Fruit fly (Drosophila melanogaster): ENCODE data around the gene CG4073.

The CG4073 gene

dm6 chr3R:10684284-10684683 lies 30.3 kb upstream of the CG4073 start (continued):
- peak; percentile 7 for TF ChIP-seq trem (tag; optimal IDR thresholded peaks at IDR 0.05)
- TF ChIP-seq nau (GFP tag; optimal IDR thresholded peaks at IDR 0.05): peak; percentile 68
- no peak for TF ChIP-seq chm (GFP tag; IDR thresholded peaks at IDR 0.05)
- TF ChIP-seq CG3726 (GFP tag; IDR thresholded peaks at IDR 0.05): peak; percentile 68; the same call in 1 of the 3 replicates
- TF ChIP-seq NFAT (GFP tag; IDR thresholded peaks at IDR 0.05): 0 out of 2 replicates have a peak, but pooled peaks have one; percentile 18
- TF ChIP-seq Sry-δ (GFP tag; optimal IDR thresholded peaks at IDR 0.05): peak; percentile 21
- TF ChIP-seq CG10462 (GFP tag; optimal IDR thresholded peaks at IDR 0.05): peak; percentile 27
- peak; percentile 35 for TF ChIP-seq scrt (GFP tag; optimal IDR thresholded peaks at IDR 0.05)
- peak; percentile 72 for TF ChIP-seq CG6689 (GFP tag; IDR thresholded peaks at IDR 0.05)
- peak; percentile 17 for TF ChIP-seq CG4707 (GFP tag; optimal IDR thresholded peaks at IDR 0.05)
- peak; percentile 93 for TF ChIP-seq dmrt99B (tag; optimal IDR thresholded peaks at IDR 0.05)
- TF ChIP-seq sens-2 (GFP tag; IDR thresholded peaks at IDR 0.05): peak; percentile 71
- no peak for TF ChIP-seq Dref (GFP tag; IDR thresholded peaks at IDR 0.05)
- TF ChIP-seq Eip74EF (GFP tag; optimal IDR thresholded peaks at IDR 0.05): peak in 1 of 2 experiments; percentile 58
- TF ChIP-seq CG30431 (GFP tag; optimal IDR thresholded peaks at IDR 0.05): no peak
- peak; percentile 81 for TF ChIP-seq Asciz (GFP tag; optimal IDR thresholded peaks at IDR 0.05)
- no peak for TF ChIP-seq lov (optimal IDR thresholded peaks at IDR 0.05)
- 0 out of 3 replicates have a peak, but pooled peaks have one; percentile 40 for TF ChIP-seq lov (GFP tag; IDR thresholded peaks at IDR 0.05)
- TF ChIP-seq Atf6 (GFP tag; IDR thresholded peaks at IDR 0.05): peak; percentile 51; the same call in 1 of the 2 replicates
- TF ChIP-seq CkIIα-i1 (GFP tag; IDR thresholded peaks at IDR 0.05): 0 out of 2 replicates have a peak, but pooled peaks have one; percentile 27
- peak; percentile 67 for TF ChIP-seq CG10147 (GFP tag; optimal IDR thresholded peaks at IDR 0.05)
- peak; percentile 58; the same call in 2 of the 3 replicates for TF ChIP-seq CG14050 (GFP tag; IDR thresholded peaks at IDR 0.05)
- TF ChIP-seq PHDP (tag; optimal IDR thresholded peaks at IDR 0.05): peak; percentile 42
- TF ChIP-seq E2f2 (GFP tag; IDR thresholded peaks at IDR 0.05): peak; percentile 48
- TF ChIP-seq CG9609 (GFP tag; optimal IDR thresholded peaks at IDR 0.05): peak; percentile 33
- no peak for TF ChIP-seq corto (GFP tag; optimal IDR thresholded peaks at IDR 0.05)
- peak; percentile 3 for TF ChIP-seq odd (GFP tag; optimal IDR thresholded peaks at IDR 0.05)
- peak; percentile 63 for TF ChIP-seq az2 (GFP tag; optimal IDR thresholded peaks at IDR 0.05)
- TF ChIP-seq CG17802 (tag; optimal IDR thresholded peaks at IDR 0.05): peak; percentile 41
- TF ChIP-seq CG9932 (GFP tag; IDR thresholded peaks at IDR 0.05): peak; percentile 40; the same call in 1 of the 2 replicates
- no peak for TF ChIP-seq Dip2 (GFP tag; IDR thresholded peaks at IDR 0.05)
- peak; percentile 57 for TF ChIP-seq grau (tag; optimal IDR thresholded peaks at IDR 0.05)
- TF ChIP-seq Max (GFP tag; optimal IDR thresholded peaks at IDR 0.05): no peak
- peak; percentile 10 for TF ChIP-seq fd3F (GFP tag; optimal IDR thresholded peaks at IDR 0.05)
- peak; percentile 44 for TF ChIP-seq CG6683 (GFP tag; optimal IDR thresholded peaks at IDR 0.05)
- TF ChIP-seq CG9437 (GFP tag; optimal IDR thresholded peaks at IDR 0.05): peak; percentile 30
- TF ChIP-seq sens (GFP tag): peak; percentile 94
- TF ChIP-seq gcm (GFP tag; optimal IDR thresholded peaks at IDR 0.05): peak; percentile 32
- peak; percentile 63 for TF ChIP-seq nerfin-1 (tag; optimal IDR thresholded peaks at IDR 0.05)
- TF ChIP-seq CG17359 (tag; optimal IDR thresholded peaks at IDR 0.05): peak; percentile 88
- TF ChIP-seq CG7963 (GFP tag; IDR thresholded peaks at IDR 0.05; ENCODE audit: partially characterized antibody): no peak
- no peak for TF ChIP-seq Dad (GFP tag; optimal IDR thresholded peaks at IDR 0.05)
- TF ChIP-seq CG11696 (GFP tag; IDR thresholded peaks at IDR 0.05): 0 out of 2 replicates have a peak, but pooled peaks have one; percentile 28
- peak; percentile 78 for TF ChIP-seq CG10366 (GFP tag; IDR thresholded peaks at IDR 0.05)
- TF ChIP-seq CG2678 (tag; optimal IDR thresholded peaks at IDR 0.05): peak; percentile 79
- peak; percentile 51 for TF ChIP-seq CG5953 (GFP tag; IDR thresholded peaks at IDR 0.05)
- TF ChIP-seq amos (GFP tag; IDR thresholded peaks at IDR 0.05; ENCODE audit: partially characterized antibody): no peak
- TF ChIP-seq ken (GFP tag; IDR thresholded peaks at IDR 0.05): peak; percentile 65
- no peak for TF ChIP-seq CG15601 (tag; optimal IDR thresholded peaks at IDR 0.05)
- peak; percentile 34 for TF ChIP-seq CG6813 (GFP tag; optimal IDR thresholded peaks at IDR 0.05)
